Fruit fly (Drosophila melanogaster): Measurements from ENCODE around the gene CG12379.

DNA sequence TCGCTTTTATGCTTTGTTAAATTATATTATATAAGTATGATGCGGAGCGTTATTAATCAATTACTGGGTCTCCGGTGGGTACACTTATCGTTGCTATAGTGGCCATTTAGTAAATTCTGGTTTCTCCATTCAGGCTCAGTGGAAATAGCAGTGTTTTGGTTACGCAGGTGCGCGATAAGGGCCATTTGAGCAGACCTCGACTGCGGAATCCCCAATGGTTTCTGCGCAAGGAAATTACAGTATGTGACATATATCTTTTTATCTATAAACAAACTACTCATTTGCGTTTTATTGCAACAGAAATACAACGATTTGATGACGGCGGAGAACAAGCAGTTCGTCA, 27.5 kb upstream of the CG12379 start:
- TF ChIP-seq rn (GFP tag; IDR thresholded peaks at IDR 0.05), result no peak
- TF ChIP-seq CG9948 (tag; optimal IDR thresholded peaks at IDR 0.05), result no peak
- TF ChIP-seq EcR (GFP tag; optimal IDR thresholded peaks at IDR 0.05), result no peak
